Fruit fly (Drosophila melanogaster) whole organism, embryonic: ENCODE results near the gene RhoGAP93B.

Source experiments
- CG10209 ChIP-seq: fragments of 200-800 bp; sonication (Bioruptor generic); optimal IDR thresholded peaks from 3 replicates; lab custom pipeline; 2017; ENCODE audit warnings: missing biosample characterization, mild to moderate bottlenecking, missing genetic modification characterization, missing genetic modification reagents
- CG1024 ChIP-seq: fragments of 200-800 bp; sonication (Bioruptor generic); IDR thresholded peaks from 2 replicates; pipeline ENCODE4 v1.3.6; 2022; ENCODE audit warnings: missing biosample characterization, missing genetic modification characterization
- CG10565 ChIP-seq: fragments of 200-800 bp; sonication (Bioruptor generic); optimal IDR thresholded peaks from 3 replicates; lab custom pipeline; 2016; ENCODE audit warnings: missing biosample characterization, mild to moderate bottlenecking, missing genetic modification characterization
- CG11696 ChIP-seq: fragments of 200-800 bp; sonication (Bioruptor generic); IDR thresholded peaks from 2 replicates; pipeline ENCODE4 v1.3.6; 2022; ENCODE audit warnings: missing biosample characterization, missing genetic modification characterization
- CG11723 ChIP-seq: fragments of 200-800 bp; sonication (Bioruptor generic); optimal IDR thresholded peaks from 2 replicates; lab custom pipeline; 2017; ENCODE audit warnings: missing biosample characterization, mild to moderate bottlenecking, missing genetic modification characterization
- CG12769 ChIP-seq: fragments of 200-800 bp; sonication (Bioruptor generic); optimal IDR thresholded peaks from 2 replicates; lab custom pipeline; 2019; ENCODE audit warnings: missing biosample characterization, mild to moderate bottlenecking, missing genetic modification characterization, moderate library complexity
- CG13287 ChIP-seq: fragments of 200-800 bp; sonication (Bioruptor generic); IDR thresholded peaks from 2 replicates; pipeline ENCODE4 v1.3.6; 2022; ENCODE audit warnings: missing biosample characterization, missing genetic modification characterization; ENCODE audit not compliant: partially characterized antibody
- CG14860 ChIP-seq: fragments of 200-800 bp; sonication (Bioruptor generic); IDR thresholded peaks from 3 replicates; pipeline ENCODE4 v1.3.6; 2022; ENCODE audit warnings: missing biosample characterization, missing genetic modification characterization; ENCODE audit not compliant: partially characterized antibody
- CG1529 ChIP-seq: fragments of 200-800 bp; sonication (Bioruptor generic); optimal IDR thresholded peaks from 3 replicates; lab custom pipeline; 2018; ENCODE audit warnings: missing biosample characterization, missing genetic modification characterization
- CG16863 ChIP-seq: fragments of 200-800 bp; sonication (Bioruptor generic); optimal IDR thresholded peaks from 3 replicates; lab custom pipeline; 2016; ENCODE audit warnings: missing biosample characterization, missing genetic modification characterization
- CG17612 ChIP-seq: fragments of 200-800 bp; sonication (Bioruptor generic); IDR thresholded peaks from 2 replicates; pipeline ENCODE4 v1.3.6; 2022; ENCODE audit warnings: missing biosample characterization, missing genetic modification characterization
- CG18262 ChIP-seq: fragments of 200-800 bp; optimal IDR thresholded peaks from 3 replicates; lab custom pipeline; 2019; ENCODE audit warnings: missing biosample characterization, mild to moderate bottlenecking, missing genetic modification characterization, moderate library complexity
- CG18476 ChIP-seq: fragments of 200-800 bp; sonication (Bioruptor generic); optimal IDR thresholded peaks from 2 replicates; lab custom pipeline; 2016; ENCODE audit warnings: missing biosample characterization, mild to moderate bottlenecking, missing genetic modification characterization
- CG2875 ChIP-seq: fragments of 200-800 bp; sonication (Bioruptor generic); optimal IDR thresholded peaks from 2 replicates; lab custom pipeline; 2017; ENCODE audit warnings: missing biosample characterization, mild to moderate bottlenecking, missing genetic modification characterization, missing genetic modification reagents
- CG31224 ChIP-seq: fragments of 200-800 bp; sonication (Bioruptor generic); IDR thresholded peaks from 2 replicates; pipeline ENCODE4 v1.3.6; 2022; ENCODE audit warnings: missing biosample characterization, missing genetic modification characterization
- CG4282 ChIP-seq: fragments of 200-800 bp; sonication (Bioruptor generic); optimal IDR thresholded peaks from 2 replicates; lab custom pipeline; 2016; ENCODE audit warnings: missing biosample characterization, missing genetic modification characterization
- CG4328 ChIP-seq: fragments of 200-800 bp; sonication (Bioruptor generic); optimal IDR thresholded peaks from 3 replicates; lab custom pipeline; 2017; ENCODE audit warnings: missing biosample characterization, missing genetic modification reagents, missing genetic modification characterization
- CG43689 ChIP-seq: fragments of 200-800 bp; sonication (Bioruptor generic); IDR thresholded peaks from 2 replicates; pipeline ENCODE4 v1.3.6; 2022; ENCODE audit warnings: missing biosample characterization, missing genetic modification characterization
- CG4617 ChIP-seq: fragments of 200-800 bp; sonication (Bioruptor generic); optimal IDR thresholded peaks from 3 replicates; lab custom pipeline; 2016; ENCODE audit warnings: missing biosample characterization, missing genetic modification characterization, borderline replicate concordance
- CG5180 ChIP-seq: fragments of 200-800 bp; sonication (Bioruptor generic); optimal IDR thresholded peaks from 3 replicates; lab custom pipeline; 2017; ENCODE audit warnings: missing biosample characterization, missing genetic modification characterization, mild to moderate bottlenecking, moderate library complexity, missing genetic modification reagents
- CG6175 ChIP-seq: fragments of 200-800 bp; sonication (Bioruptor generic); IDR thresholded peaks from 3 replicates; pipeline ENCODE4 v1.3.6; 2022; ENCODE audit warnings: missing biosample characterization, missing genetic modification characterization
- CG7839 ChIP-seq: fragments of 200-800 bp; sonication (Bioruptor generic); optimal IDR thresholded peaks from 3 replicates; lab custom pipeline; 2018; ENCODE audit warnings: missing biosample characterization, mild to moderate bottlenecking, missing genetic modification characterization, moderate library complexity
- CG8089 ChIP-seq: fragments of 200-800 bp; sonication (Bioruptor generic); optimal IDR thresholded peaks from 3 replicates; lab custom pipeline; 2016; ENCODE audit warnings: missing biosample characterization, missing genetic modification characterization
- CG8478 ChIP-seq: fragments of >200 bp; optimal IDR thresholded peaks from 2 replicates; lab custom pipeline; 2018
- D19A ChIP-seq: fragments of 200-800 bp; optimal IDR thresholded peaks from 3 replicates; lab custom pipeline; 2019; ENCODE audit warnings: missing biosample characterization, mild to moderate bottlenecking, missing genetic modification characterization, moderate library complexity
- Elba2 ChIP-seq: fragments of 200-800 bp; sonication (Bioruptor generic); optimal IDR thresholded peaks from 3 replicates; lab custom pipeline; 2016; ENCODE audit warnings: missing biosample characterization, missing genetic modification characterization
- Hmr ChIP-seq: fragments of 200-800 bp; sonication (Bioruptor generic); optimal IDR thresholded peaks from 3 replicates; lab custom pipeline; 2017; ENCODE audit warnings: mild to moderate bottlenecking, missing biosample characterization, missing genetic modification reagents, missing genetic modification characterization
- Lpt ChIP-seq: fragments of >200 bp; optimal IDR thresholded peaks from 2 replicates; lab custom pipeline; 2018; ENCODE audit warnings: missing biosample characterization, missing genetic modification characterization
- MESR4 ChIP-seq: fragments of 200-800 bp; sonication (Bioruptor generic); optimal IDR thresholded peaks from 2 replicates; lab custom pipeline; 2018; ENCODE audit warnings: missing biosample characterization, mild to moderate bottlenecking, missing genetic modification characterization, moderate library complexity
- NFAT ChIP-seq: fragments of 200-800 bp; sonication (Bioruptor generic); IDR thresholded peaks from 2 replicates; pipeline ENCODE4 v1.3.6; 2022; ENCODE audit warnings: missing biosample characterization, missing genetic modification characterization
- Nf-YC ChIP-seq: fragments of 200-800 bp; optimal IDR thresholded peaks from 3 replicates; lab custom pipeline; 2019; ENCODE audit warnings: missing biosample characterization, mild to moderate bottlenecking, missing genetic modification characterization, moderate library complexity
- Pdp1 ChIP-seq, 2 experiments: fragments of 200-800 bp; sonication (Bioruptor generic); optimal IDR thresholded peaks; 3 replicates each; lab custom pipeline; 2016; ENCODE audit warnings: missing biosample characterization in 2 of 2, missing genetic modification characterization in 2 of 2, mild to moderate bottlenecking in 1 of 2, moderate library complexity in 1 of 2
- Poxn ChIP-seq: fragments of 200-800 bp; sonication (Bioruptor generic); IDR thresholded peaks from 2 replicates; pipeline ENCODE4 v1.3.6; 2022; ENCODE audit warnings: missing biosample characterization, missing genetic modification characterization
- Rfx ChIP-seq: fragments of 200-800 bp; sonication (Bioruptor generic); IDR thresholded peaks from 2 replicates; pipeline ENCODE4 v1.3.6; 2022; ENCODE audit warnings: missing biosample characterization, missing genetic modification characterization
- ase ChIP-seq: fragments of 200-800 bp; sonication (Bioruptor generic); IDR thresholded peaks from 3 replicates; pipeline ENCODE4 v1.3.6; 2022; ENCODE audit warnings: missing biosample characterization, missing genetic modification characterization
- ash1 ChIP-seq: fragments of 200-800 bp; sonication (Bioruptor generic); optimal IDR thresholded peaks from 2 replicates; lab custom pipeline; 2018; ENCODE audit warnings: missing biosample characterization, mild to moderate bottlenecking, missing genetic modification characterization
- btn ChIP-seq: fragments of 200-800 bp; sonication (Bioruptor generic); optimal IDR thresholded peaks from 2 replicates; lab custom pipeline; 2016; ENCODE audit warnings: missing biosample characterization, missing genetic modification characterization
- cg ChIP-seq: fragments of 200-800 bp; sonication (Bioruptor generic); optimal IDR thresholded peaks from 3 replicates; lab custom pipeline; 2019; ENCODE audit warnings: missing biosample characterization, mild to moderate bottlenecking, missing genetic modification characterization, moderate library complexity
- chm ChIP-seq: fragments of 200-800 bp; sonication (Bioruptor generic); IDR thresholded peaks from 2 replicates; pipeline ENCODE4 v1.3.6; 2022; ENCODE audit warnings: missing biosample characterization, missing genetic modification characterization
- corto ChIP-seq: fragments of 200-800 bp; sonication (Bioruptor generic); optimal IDR thresholded peaks from 2 replicates; lab custom pipeline; 2016; ENCODE audit warnings: missing biosample characterization, mild to moderate bottlenecking, missing genetic modification characterization, moderate library complexity
- en ChIP-seq: fragments of 200-800 bp; sonication (Bioruptor generic); optimal IDR thresholded peaks from 2 replicates; lab custom pipeline; 2016; ENCODE audit warnings: missing biosample characterization, missing genetic modification characterization
- fd64A ChIP-seq: fragments of 200-800 bp; sonication (Bioruptor generic); optimal IDR thresholded peaks from 3 replicates; lab custom pipeline; 2018; ENCODE audit warnings: missing biosample characterization, mild to moderate bottlenecking, missing genetic modification characterization
- gcm2 ChIP-seq: fragments of 200-800 bp; sonication (Bioruptor generic); optimal IDR thresholded peaks from 2 replicates; lab custom pipeline; 2016; ENCODE audit warnings: missing biosample characterization, missing genetic modification characterization
- gem ChIP-seq: fragments of 200-800 bp; sonication (Bioruptor generic); optimal IDR thresholded peaks from 2 replicates; lab custom pipeline; 2019; ENCODE audit warnings: missing biosample characterization, mild to moderate bottlenecking, missing genetic modification characterization, moderate library complexity
- grn ChIP-seq: fragments of 200-800 bp; sonication (Bioruptor generic); optimal IDR thresholded peaks from 3 replicates; lab custom pipeline; 2017; ENCODE audit warnings: missing biosample characterization, missing genetic modification characterization
- hkb ChIP-seq, 2 experiments: fragments of 200-800 bp in 1 of 2; fragments of >200 bp in 1 of 2; sonication (Bioruptor generic) in 1 of 2; IDR thresholded peaks in 1 of 2; optimal IDR thresholded peaks in 1 of 2; 2 replicates each; pipeline versions ENCODE4 v1.3.6 to Lab custom; 2017 to 2022; ENCODE audit warnings: missing biosample characterization in 1 of 2, missing genetic modification characterization in 1 of 2
- inv ChIP-seq: fragments of 200-800 bp; sonication (Bioruptor generic); IDR thresholded peaks from 2 replicates; pipeline ENCODE4 v1.3.6; 2022; ENCODE audit warnings: missing biosample characterization, missing genetic modification characterization; ENCODE audit not compliant: partially characterized antibody
- kay ChIP-seq: fragments of 200-800 bp; sonication (Bioruptor generic); optimal IDR thresholded peaks from 2 replicates; lab custom pipeline; 2016; ENCODE audit warnings: missing biosample characterization, missing genetic modification characterization
- org-1 ChIP-seq: fragments of 200-800 bp; sonication (Bioruptor generic); optimal IDR thresholded peaks from 2 replicates; lab custom pipeline; 2017; ENCODE audit warnings: missing biosample characterization, missing genetic modification characterization
- pho ChIP-seq: fragments of 200-800 bp; sonication (Bioruptor generic); optimal IDR thresholded peaks from 2 replicates; lab custom pipeline; 2016; ENCODE audit warnings: missing biosample characterization, missing genetic modification characterization
- usp ChIP-seq: fragments of >200 bp; optimal IDR thresholded peaks from 2 replicates; lab custom pipeline; 2017; ENCODE audit warnings: missing biosample characterization, missing genetic modification characterization

RhoGAP93B gene

DNA sequence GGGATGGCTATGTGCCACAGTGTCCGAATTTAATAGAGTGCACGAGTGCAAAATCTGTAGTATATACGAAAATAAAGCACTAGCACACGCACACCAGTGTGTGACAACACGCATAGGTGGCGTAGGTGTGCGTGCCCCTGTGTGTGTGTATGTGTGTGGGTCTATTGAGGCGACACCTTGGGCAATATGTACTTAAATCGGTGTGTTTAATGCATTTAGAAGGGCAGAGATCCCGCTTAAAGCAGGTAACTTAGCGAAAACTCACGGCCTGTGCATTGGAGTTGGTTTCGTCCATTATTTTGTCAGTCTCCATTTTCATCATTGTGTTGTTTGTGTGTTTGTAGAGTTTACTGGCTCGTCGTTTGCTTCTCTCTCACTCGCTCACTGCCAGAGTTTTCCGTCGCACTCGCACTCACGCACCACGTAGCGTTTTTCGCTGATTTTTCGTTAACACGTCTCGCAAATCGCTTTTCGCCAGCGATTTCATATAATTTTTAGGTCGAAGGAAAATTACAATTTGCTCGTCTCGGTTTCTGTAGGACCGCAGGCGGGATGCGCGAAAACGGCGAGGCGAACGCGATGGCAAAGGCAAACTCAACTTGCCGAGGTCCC, 29.2 kb upstream of the RhoGAP93B start:
- TF ChIP-seq Poxn (GFP tag; lab: Robert Waterston, UW) (no peak), CG1024 (GFP tag; lab: Robert Waterston, UW) (no peak), CG17612 (GFP tag; lab: Robert Waterston, UW) (no peak), NFAT (GFP tag; lab: Robert Waterston, UW) (peak; percentile 18; the same call in 1 of the 2 replicates), CG2875 (no peak), CG8089 (no peak), CG1529 (GFP tag; lab: Kevin White, UChicago) (no peak), Nf-YC (tag; lab: Kevin White, UChicago) (no peak), CG4328 (GFP tag; lab: Kevin White, UChicago) (no peak), MESR4 (GFP tag; lab: Kevin White, UChicago) (peak; percentile 40), gem (tag; lab: Kevin White, UChicago) (no peak), CG11696 (no peak), pho (GFP tag; lab: Kevin White, UChicago) (no peak), Lpt (GFP tag; lab: Kevin White, UChicago) (no peak), CG11723 (no peak), gcm2 (GFP tag; lab: Kevin White, UChicago) (no peak), CG8478 (lab: Kevin White, UChicago) (peak; percentile 92), kay (no peak), grn (GFP tag; lab: Kevin White, UChicago) (no peak), Elba2 (GFP tag; lab: Kevin White, UChicago) (no peak), CG12769 (no peak), CG10209 (no peak), corto (GFP tag; lab: Kevin White, UChicago) (no peak), CG13287 (GFP tag; lab: Robert Waterston, UW) (no peak), CG4617 (GFP tag; lab: Kevin White, UChicago) (peak; percentile 68), CG18262 (no peak), CG14860 (no peak), Pdp1 (GFP tag; optimal IDR thresholded peaks at IDR 0.05; lab: Kevin White, UChicago) (no peak), chm (GFP tag; lab: Robert Waterston, UW) (0 out of 2 replicates have a peak, but pooled peaks have one; percentile 34), fd64A (GFP tag; lab: Kevin White, UChicago) (no peak), ash1 (no peak), D19A (tag; lab: Kevin White, UChicago) (no peak), inv (GFP tag; lab: Robert Waterston, UW) (no peak), btn (no peak), CG4282 (GFP tag; lab: Kevin White, UChicago) (no peak), hkb (optimal IDR thresholded peaks at IDR 0.05; lab: Kevin White, UChicago) (no peak), hkb (GFP tag; IDR thresholded peaks at IDR 0.05; lab: Robert Waterston, UW) (no peak), CG10565 (GFP tag; lab: Kevin White, UChicago) (no peak), ase (GFP tag; lab: Robert Waterston, UW) (no peak), org-1 (GFP tag; lab: Kevin White, UChicago) (no peak), Rfx (GFP tag; lab: Robert Waterston, UW) (no peak), CG43689 (GFP tag; lab: Robert Waterston, UW) (no peak), CG6175 (GFP tag; lab: Robert Waterston, UW) (no peak), CG7839 (no peak), Hmr (GFP tag; lab: Kevin White, UChicago) (no peak), CG31224 (GFP tag; lab: Robert Waterston, UW) (no peak), en (GFP tag; lab: Kevin White, UChicago) (no peak), CG5180 (GFP tag; lab: Kevin White, UChicago) (no peak), cg (GFP tag; lab: Kevin White, UChicago) (peak; percentile 97), usp (GFP tag; lab: Kevin White, UChicago) (no peak), CG16863 (GFP tag; lab: Kevin White, UChicago) (no peak), CG18476 (GFP tag; lab: Kevin White, UChicago) (no peak)
